Worm (Caenorhabditis elegans) whole organism, mixed stage, embryonic: ENCODE measurements around the gene D2096.5.

Experiments used
- ceh-39 ChIP-seq: fragments of 150-350 bp; optimal IDR thresholded peaks from 2 replicates; lab custom pipeline; 2014; ENCODE audit warnings: missing biosample characterization, missing genetic modification characterization
- cnd-1 ChIP-seq: fragments of 200-800 bp; sonication (Bioruptor generic); optimal IDR thresholded peaks from 2 replicates; lab custom pipeline; 2018; ENCODE audit warnings: mild to moderate bottlenecking, missing genetic modification characterization, missing compliant biosample characterization
- elt-3 ChIP-seq: fragments of 150-350 bp; optimal IDR thresholded peaks from 2 replicates; lab custom pipeline; 2014; ENCODE audit warnings: missing biosample characterization, missing genetic modification characterization
- nhr-12 ChIP-seq: fragments of 150-350 bp; optimal IDR thresholded peaks from 2 replicates; lab custom pipeline; 2014; ENCODE audit warnings: missing biosample characterization, missing genetic modification characterization
- nhr-28 ChIP-seq: fragments of 150-350 bp; optimal IDR thresholded peaks from 2 replicates; lab custom pipeline; 2014; ENCODE audit warnings: missing biosample characterization, missing genetic modification characterization
- pha-4 ChIP-seq: fragments of 150-350 bp; optimal IDR thresholded peaks from 2 replicates; lab custom pipeline; 2018; ENCODE audit warnings: missing biosample characterization, missing genetic modification reagents, missing genetic modification characterization
- snpc-4 ChIP-seq: fragments of 150-350 bp; optimal IDR thresholded peaks from 2 replicates; lab custom pipeline; 2014; ENCODE audit warnings: missing biosample characterization, missing genetic modification characterization

- TF ChIP-seq pha-4 (tag; lab: Kevin White, UChicago) (no peak), elt-3 (tag; lab: Kevin White, UChicago) (no peak), ceh-39 (tag; lab: Kevin White, UChicago) (no peak), cnd-1 (tag; lab: Kevin White, UChicago) (no peak), snpc-4 (no peak), nhr-28 (tag; lab: Kevin White, UChicago) (no peak), nhr-12 (tag; lab: Kevin White, UChicago) (no peak)
Observed at ce11 chrIV:8342385-8342784, 17.2 kb downstream of the D2096.5 start, which contains the start of gene lgc-5.
